1 fruit fly cellular context compared by ENCODE assay signal in the genomic region with DNA sequence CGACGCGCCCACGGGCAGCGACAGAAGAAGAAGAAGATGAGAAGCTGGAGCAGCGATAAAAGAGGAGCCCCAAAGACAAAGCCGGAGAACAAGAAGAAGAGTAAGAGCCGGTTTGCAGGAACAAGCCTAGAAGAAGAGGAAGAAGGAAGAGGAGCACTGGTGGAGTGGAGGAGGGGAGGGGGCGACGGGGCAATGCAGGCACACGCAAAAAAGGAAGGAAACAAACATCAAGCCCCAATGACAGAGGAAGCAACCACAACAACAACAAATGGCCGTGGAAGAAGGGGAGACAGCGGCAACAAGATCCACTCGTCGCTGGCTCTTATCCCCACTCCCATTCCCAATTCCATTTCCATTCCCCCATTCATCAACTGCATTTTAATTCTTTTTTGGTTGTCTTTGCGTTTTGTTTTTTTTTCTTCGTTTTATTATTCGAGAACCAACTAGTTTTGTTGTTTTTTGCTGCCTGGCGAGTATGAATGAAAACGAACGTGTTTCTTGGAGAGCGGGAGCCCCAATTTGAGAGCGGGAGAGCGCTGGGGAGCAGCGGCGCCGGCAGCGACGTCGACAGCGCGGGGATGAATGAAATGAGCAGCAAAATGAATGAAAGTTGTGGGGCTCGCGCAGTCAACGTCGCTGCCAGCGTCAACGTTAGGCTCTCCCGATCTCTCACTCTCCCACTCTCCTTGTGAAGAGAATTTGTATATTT.
TF ChIP-seq lines count a peak whose summit lies in the region.

No protein-coding gene starts in this region.

TF ChIP-seq in whole organism, embryonic, 481 proteins besides CTCF, POLR2A, EP300 and RAD21 (continued from another document):
- TF ChIP-seq sens (GFP tag; lab: Kevin White, UChicago) (peak; percentile 62), CG9609 (GFP tag; optimal IDR thresholded peaks at IDR 0.05; lab: Kevin White, UChicago) (peak; percentile 32), fru (optimal IDR thresholded peaks at IDR 0.05; lab: Kevin White, UChicago) (no peak), cg (GFP tag; optimal IDR thresholded peaks at IDR 0.05; lab: Kevin White, UChicago) (peak; percentile 46), CHES-1-like (GFP tag; optimal IDR thresholded peaks at IDR 0.05; lab: Kevin White, UChicago) (no peak), klu (GFP tag; IDR thresholded peaks at IDR 0.05; lab: Robert Waterston, UW) (no peak), hkb (optimal IDR thresholded peaks at IDR 0.05; lab: Kevin White, UChicago) (no peak), hkb (GFP tag; IDR thresholded peaks at IDR 0.05; lab: Robert Waterston, UW) (no peak), peb (GFP tag; IDR thresholded peaks at IDR 0.05; lab: Robert Waterston, UW) (no peak), ttk (GFP tag; IDR thresholded peaks at IDR 0.05; lab: Robert Waterston, UW) (no peak), Antp (GFP tag; optimal IDR thresholded peaks at IDR 0.05; lab: Kevin White, UChicago) (no peak), kni (GFP tag; optimal IDR thresholded peaks at IDR 0.05; lab: Kevin White, UChicago) (peak; percentile 28), sqz (GFP tag; optimal IDR thresholded peaks at IDR 0.05; lab: Kevin White, UChicago) (peak; percentile 82), CG2678 (tag; optimal IDR thresholded peaks at IDR 0.05; lab: Kevin White, UChicago) (no peak), Stat92E (GFP tag; optimal IDR thresholded peaks at IDR 0.05; lab: Kevin White, UChicago) (peak in 1 of 3 experiments; percentile 60), ssp (GFP tag; IDR thresholded peaks at IDR 0.05; lab: Robert Waterston, UW) (no peak), ems (GFP tag; optimal IDR thresholded peaks at IDR 0.05; lab: Kevin White, UChicago) (no peak), crol (GFP tag; IDR thresholded peaks at IDR 0.05; lab: Robert Waterston, UW) (peak; percentile 60), ara (GFP tag; IDR thresholded peaks at IDR 0.05; lab: Robert Waterston, UW) (0 out of 2 replicates have a peak, but pooled peaks have one; percentile 4), vnd (GFP tag; IDR thresholded peaks at IDR 0.05; lab: Robert Waterston, UW; ENCODE audit: partially characterized antibody) (no peak), CG2116 (GFP tag; optimal IDR thresholded peaks at IDR 0.05; lab: Kevin White, UChicago) (no peak), Bdp1 (GFP tag; optimal IDR thresholded peaks at IDR 0.05; lab: Kevin White, UChicago) (no peak), eyg (GFP tag; optimal IDR thresholded peaks at IDR 0.05; lab: Kevin White, UChicago) (no peak), run (tag; optimal IDR thresholded peaks at IDR 0.05; lab: Kevin White, UChicago) (no peak), Drgx (GFP tag; IDR thresholded peaks at IDR 0.05; lab: Robert Waterston, UW) (peak; percentile 94), CG34224 (GFP tag; IDR thresholded peaks at IDR 0.05; lab: Robert Waterston, UW; ENCODE audit: partially characterized antibody) (peak; percentile 50; the same call in 2 of the 3 replicates), sr (GFP tag; IDR thresholded peaks at IDR 0.05; lab: Robert Waterston, UW) (0 out of 3 replicates have a peak, but pooled peaks have one; percentile 18), aop (GFP tag; IDR thresholded peaks at IDR 0.05; lab: Robert Waterston, UW) (peak; percentile 57; the same call in 1 of the 2 replicates), CG13894 (tag; optimal IDR thresholded peaks at IDR 0.05; lab: Kevin White, UChicago) (no peak), Dp (GFP tag; optimal IDR thresholded peaks at IDR 0.05; lab: Kevin White, UChicago) (no peak), CG14965 (GFP tag; optimal IDR thresholded peaks at IDR 0.05; lab: Kevin White, UChicago; ENCODE audit: borderline replicate concordance) (no peak), bigmax (GFP tag; optimal IDR thresholded peaks at IDR 0.05; lab: Kevin White, UChicago) (no peak), kay (GFP tag; optimal IDR thresholded peaks at IDR 0.05; lab: Kevin White, UChicago) (no peak), inv (GFP tag; IDR thresholded peaks at IDR 0.05; lab: Robert Waterston, UW; ENCODE audit: partially characterized antibody) (no peak), lbe (GFP tag; optimal IDR thresholded peaks at IDR 0.05; lab: Kevin White, UChicago) (peak; percentile 51), CG2129 (GFP tag; IDR thresholded peaks at IDR 0.05; lab: Robert Waterston, UW; ENCODE audit: partially characterized antibody) (no peak), dpn (GFP tag; optimal IDR thresholded peaks at IDR 0.05; lab: Kevin White, UChicago) (peak in 1 of 2 experiments; percentile 19), Hmr (GFP tag; optimal IDR thresholded peaks at IDR 0.05; lab: Kevin White, UChicago) (no peak), crc (GFP tag; optimal IDR thresholded peaks at IDR 0.05; lab: Kevin White, UChicago) (no peak), CG17385 (GFP tag; optimal IDR thresholded peaks at IDR 0.05; lab: Kevin White, UChicago) (peak; percentile 79), org-1 (GFP tag; optimal IDR thresholded peaks at IDR 0.05; lab: Kevin White, UChicago) (no peak), CG12659 (GFP tag; optimal IDR thresholded peaks at IDR 0.05; lab: Kevin White, UChicago) (no peak), Atf3 (GFP tag; optimal IDR thresholded peaks at IDR 0.05; lab: Kevin White, UChicago) (no peak), Trl (optimal IDR thresholded peaks at IDR 0.05; lab: Kevin White, UChicago) (peak; percentile 86 to 95), Trl (GFP tag; optimal IDR thresholded peaks at IDR 0.05; lab: Kevin White, UChicago) (no peak), fd96Cb (tag; optimal IDR thresholded peaks at IDR 0.05; lab: Kevin White, UChicago) (no peak), chinmo (GFP tag; IDR thresholded peaks at IDR 0.05; lab: Robert Waterston, UW; ENCODE audit: partially characterized antibody) (peak; percentile 76; the same call in 1 of the 4 replicates), Rx (GFP tag; IDR thresholded peaks at IDR 0.05; lab: Robert Waterston, UW) (no peak), CG2889 (GFP tag; IDR thresholded peaks at IDR 0.05; lab: Robert Waterston, UW) (no peak), Optix (GFP tag; IDR thresholded peaks at IDR 0.05; lab: Robert Waterston, UW) (no peak), stwl (tag; optimal IDR thresholded peaks at IDR 0.05; lab: Kevin White, UChicago) (no peak)
